Fruit fly (Drosophila melanogaster) whole organism, embryonic: ENCODE data around the gene Prp5.
A peak's percentile ranks its signal among the peaks of the same experiment; 100 is the strongest.

Source experiments
- CG10366 ChIP-seq: fragments of 200-800 bp; sonication (Bioruptor generic); IDR thresholded peaks from 2 replicates; pipeline ENCODE4 v1.3.6; 2022; ENCODE audit warnings: missing biosample characterization, missing genetic modification characterization
- CG16779 ChIP-seq: fragments of 200-800 bp; sonication (Bioruptor generic); IDR thresholded peaks from 2 replicates; pipeline ENCODE4 v1.3.6; 2022; ENCODE audit warnings: missing biosample characterization, missing genetic modification characterization
- CG4730 ChIP-seq: fragments of 200-800 bp; sonication (Bioruptor generic); IDR thresholded peaks from 2 replicates; pipeline ENCODE4 v1.3.6; 2022; ENCODE audit warnings: missing biosample characterization, missing genetic modification characterization
- CG4854 ChIP-seq: fragments of 200-800 bp; sonication (Bioruptor generic); optimal IDR thresholded peaks from 2 replicates; lab custom pipeline; 2016; ENCODE audit warnings: missing biosample characterization, missing genetic modification characterization, inconsistent platforms
- crc ChIP-seq: fragments of 200-800 bp; sonication (Bioruptor generic); optimal IDR thresholded peaks from 2 replicates; lab custom pipeline; 2016; ENCODE audit warnings: missing biosample characterization, missing genetic modification characterization
- crol ChIP-seq: fragments of 200-800 bp; sonication (Bioruptor generic); IDR thresholded peaks from 2 replicates; pipeline ENCODE4 v1.3.6; 2022; ENCODE audit warnings: missing biosample characterization, missing genetic modification characterization
- eve ChIP-seq, 2 experiments: fragments of >200 bp; optimal IDR thresholded peaks; 2 replicates each; lab custom pipeline; 2017; ENCODE audit warnings: missing biosample characterization in 2 of 2, missing genetic modification characterization in 2 of 2
- fd64A ChIP-seq: fragments of 200-800 bp; sonication (Bioruptor generic); optimal IDR thresholded peaks from 3 replicates; lab custom pipeline; 2018; ENCODE audit warnings: missing biosample characterization, mild to moderate bottlenecking, missing genetic modification characterization
- ham ChIP-seq: fragments of 200-800 bp; sonication (Bioruptor generic); IDR thresholded peaks from 2 replicates; pipeline ENCODE4 v1.3.6; 2022; ENCODE audit warnings: missing biosample characterization, missing genetic modification characterization
- maf-S ChIP-seq: fragments of 200-800 bp; sonication (Bioruptor generic); optimal IDR thresholded peaks from 2 replicates; lab custom pipeline; 2016; ENCODE audit warnings: missing biosample characterization, missing genetic modification characterization
- mld ChIP-seq: fragments of 200-800 bp; sonication (Bioruptor generic); IDR thresholded peaks from 3 replicates; pipeline ENCODE4 v1.3.6; 2022; ENCODE audit warnings: missing biosample characterization, missing genetic modification characterization; ENCODE audit not compliant: partially characterized antibody
- oc ChIP-seq: fragments of 200-800 bp; sonication (Bioruptor generic); optimal IDR thresholded peaks from 2 replicates; lab custom pipeline; 2018; ENCODE audit warnings: missing biosample characterization, mild to moderate bottlenecking, missing genetic modification characterization, moderate library complexity

DNA sequence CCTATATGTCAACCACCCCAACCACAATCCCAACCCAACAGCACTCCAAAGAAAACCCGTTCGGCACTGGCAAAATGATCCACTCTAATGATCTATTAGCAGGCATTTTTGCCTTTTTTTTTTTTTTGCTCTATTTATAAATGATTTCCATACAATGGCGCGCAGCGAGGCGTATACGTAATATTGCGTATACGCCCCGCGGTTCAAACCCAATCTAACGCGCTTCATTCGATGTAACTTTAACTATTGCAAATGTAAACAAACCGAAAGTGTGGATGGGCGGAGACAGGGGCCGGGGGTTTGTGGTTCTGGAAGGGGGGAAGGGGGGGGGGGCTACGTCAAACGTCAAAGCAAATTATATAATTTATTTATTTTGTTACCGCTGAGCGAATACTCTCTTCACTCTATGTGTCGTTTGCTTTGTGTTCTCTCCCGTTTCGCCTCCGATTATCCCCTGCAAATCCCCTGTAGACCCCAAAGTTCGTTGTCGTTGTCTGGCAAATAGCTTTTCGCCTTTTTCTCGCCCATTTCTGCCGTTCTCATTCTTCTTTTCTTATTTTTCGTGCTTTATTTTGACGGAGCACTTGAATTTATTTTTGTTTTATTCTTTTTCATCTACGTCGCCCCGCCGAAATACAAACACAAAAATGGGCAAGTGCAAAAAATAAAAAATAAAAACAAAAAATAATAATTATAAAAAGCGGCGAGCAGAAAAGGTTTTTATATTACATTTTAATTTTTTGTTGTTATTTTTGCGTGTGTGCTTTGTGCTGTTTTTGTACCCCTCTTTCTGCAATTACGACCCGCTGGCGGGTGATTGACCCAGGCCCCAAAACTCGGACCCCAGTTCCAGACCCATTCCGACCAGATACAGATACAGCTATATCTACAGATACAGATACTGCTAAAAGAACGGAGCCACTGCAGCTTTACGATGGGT is 41.5 kb upstream of the Prp5 start:
- no peak for TF ChIP-seq ham
- no peak for TF ChIP-seq eve (GFP tag; optimal IDR thresholded peaks at IDR 0.05; lab: Kevin White, UChicago)
- no peak for TF ChIP-seq maf-S (GFP tag; lab: Kevin White, UChicago)
- TF ChIP-seq crol (GFP tag; lab: Robert Waterston, UW): peak; percentile 92
- no peak for TF ChIP-seq crc
- TF ChIP-seq oc (tag; lab: Kevin White, UChicago): no peak
- TF ChIP-seq CG4730 (GFP tag; lab: Robert Waterston, UW): no peak
- TF ChIP-seq CG4854 (GFP tag; lab: Kevin White, UChicago): no peak
- no peak for TF ChIP-seq CG16779
- no peak for TF ChIP-seq mld (GFP tag; lab: Robert Waterston, UW)
- no peak for TF ChIP-seq fd64A (GFP tag; lab: Kevin White, UChicago)
- TF ChIP-seq CG10366 (GFP tag; lab: Robert Waterston, UW): no peak
